Worm (Caenorhabditis elegans) whole organism, L1 larva: ENCODE data around the gene delm-1.

Experiments
- aly-2 ChIP-seq: fragments of 150-350 bp; optimal IDR thresholded peaks from 2 replicates; lab custom pipeline; 2014; ENCODE audit warnings: missing biosample characterization, missing genetic modification characterization
- ama-1 ChIP-seq: fragments of 150-350 bp; optimal IDR thresholded peaks from 2 replicates; lab custom pipeline; 2014
- blmp-1 ChIP-seq: fragments of 150-350 bp; optimal IDR thresholded peaks from 2 replicates; lab custom pipeline; 2014; ENCODE audit warnings: missing biosample characterization, missing genetic modification characterization
- fkh-10 ChIP-seq: sonication (generic microtip); optimal IDR thresholded peaks from 2 replicates; lab custom pipeline; 2017; ENCODE audit warnings: missing biosample characterization, missing genetic modification reagents, missing genetic modification characterization
- lir-3 ChIP-seq: sonication (generic microtip); optimal IDR thresholded peaks from 2 replicates; lab custom pipeline; 2016; ENCODE audit warnings: mild to moderate bottlenecking, missing genetic modification characterization, moderate library complexity, missing compliant biosample characterization; ENCODE audit not compliant: poor library complexity
- nhr-28 ChIP-seq: fragments of 150-350 bp; optimal IDR thresholded peaks from 2 replicates; lab custom pipeline; 2014; ENCODE audit warnings: missing biosample characterization, missing genetic modification characterization
- rnt-1 ChIP-seq: sonication (generic microtip); optimal IDR thresholded peaks from 2 replicates; lab custom pipeline; 2016; ENCODE audit warnings: mild to moderate bottlenecking, missing genetic modification characterization, moderate library complexity, missing compliant biosample characterization
- unc-62 ChIP-seq: fragments of 150-350 bp; optimal IDR thresholded peaks from 2 replicates; lab custom pipeline; 2014; ENCODE audit warnings: missing biosample characterization, missing genetic modification reagents, missing genetic modification characterization
- unc-86 ChIP-seq: sonication (generic microtip); optimal IDR thresholded peaks from 2 replicates; lab custom pipeline; 2016; ENCODE audit warnings: missing genetic modification characterization, missing compliant biosample characterization

DNA sequence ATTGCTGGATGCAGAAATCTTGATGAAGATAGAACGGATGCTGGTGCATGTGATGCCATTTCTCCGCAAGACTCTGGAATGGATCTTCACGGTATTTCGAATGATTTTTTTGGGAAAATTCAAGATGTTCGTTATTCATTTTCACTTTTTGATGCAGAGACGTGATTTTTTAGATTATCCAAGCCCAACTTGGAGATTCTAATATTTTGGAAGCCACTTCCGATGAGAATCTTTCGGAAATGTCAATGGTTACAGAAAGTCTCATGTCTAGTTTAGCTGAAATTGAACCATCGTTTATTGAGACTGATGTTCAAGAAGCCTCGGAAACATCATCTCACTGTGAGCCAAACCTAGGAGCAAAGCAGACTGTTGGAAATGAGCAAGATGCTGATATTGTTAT lies 34.4 kb downstream of the delm-1 start:
- no peak for TF ChIP-seq rnt-1 (tag; lab: Kevin White, UChicago)
- TF ChIP-seq lir-3 (tag; lab: Kevin White, UChicago), result no peak
- no peak for TF ChIP-seq blmp-1 (tag; lab: Kevin White, UChicago)
- no peak for TF ChIP-seq ama-1 (lab: Kevin White, UChicago)
- no peak for TF ChIP-seq unc-86 (tag; lab: Kevin White, UChicago)
- no peak for TF ChIP-seq unc-62
- TF ChIP-seq aly-2 (tag; lab: Kevin White, UChicago), result no peak
- no peak for TF ChIP-seq fkh-10 (GFP tag; lab: Kevin White, UChicago)
- TF ChIP-seq nhr-28, result no peak
